Worm (Caenorhabditis elegans): ENCODE measurements around the gene srh-52.

DNA sequence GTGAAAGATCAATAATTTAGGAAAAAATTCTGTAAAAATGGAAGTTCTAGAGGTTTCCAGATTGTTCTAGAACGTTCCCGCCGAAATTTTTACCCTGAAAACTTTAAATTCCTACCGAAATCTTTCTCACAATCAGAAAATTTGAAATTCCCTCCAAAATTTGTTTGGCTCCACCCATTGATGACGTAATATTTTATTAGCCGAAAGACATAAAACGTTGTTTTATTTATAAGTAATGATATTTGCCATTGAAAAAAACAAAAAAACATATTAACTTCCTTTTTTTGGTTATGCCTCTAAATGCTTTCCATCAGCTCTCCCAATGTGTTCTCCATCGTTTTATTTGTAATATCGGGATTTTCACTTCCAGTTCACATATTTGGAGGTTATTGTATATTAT is 45.8 kb downstream of the srh-52 start, which contains the start of gene srh-295:
- TF ChIP-seq rnt-1 (tag; optimal IDR thresholded peaks at IDR 0.05) (no peak), jun-1 (tag; optimal IDR thresholded peaks at IDR 0.05) (no peak), ceh-82 (tag; optimal IDR thresholded peaks at IDR 0.05) (no peak)

All from whole organism, L1 larva.